Fruit fly (Drosophila melanogaster) whole organism, wandering third instar larva: Measurements from ENCODE around the gene CG4645.

ENCODE experiments used
- Abd-B ChIP-seq: fragments of >200 bp; optimal IDR thresholded peaks from 2 replicates; lab custom pipeline; 2017; ENCODE audit warnings: missing biosample characterization, missing genetic modification characterization
- CG9705 ChIP-seq: fragments of 200-800 bp; sonication (Bioruptor generic); optimal IDR thresholded peaks from 2 replicates; lab custom pipeline; 2018; ENCODE audit warnings: missing biosample characterization, mild to moderate bottlenecking, missing genetic modification characterization
- CrebA ChIP-seq: fragments of 200-800 bp; sonication (Bioruptor generic); optimal IDR thresholded peaks from 2 replicates; lab custom pipeline; 2016; ENCODE audit warnings: missing biosample characterization, mild to moderate bottlenecking, missing genetic modification characterization, borderline replicate concordance
- Dif ChIP-seq: fragments of 200-275, 200-300 bp; sonication (Bioruptor generic); optimal IDR thresholded peaks from 2 replicates; lab custom pipeline; 2018; ENCODE audit warnings: missing biosample characterization, missing genetic modification characterization; ENCODE audit not compliant: partially characterized antibody
- GATAd ChIP-seq: sonication (Bioruptor generic); optimal IDR thresholded peaks from 2 replicates; lab custom pipeline; 2016; ENCODE audit warnings: missing biosample characterization, missing genetic modification characterization
- HLH106 ChIP-seq: fragments of 200-800 bp; optimal IDR thresholded peaks from 3 replicates; lab custom pipeline; 2019; ENCODE audit warnings: missing biosample characterization, mild to moderate bottlenecking, missing genetic modification characterization, moderate library complexity
- Hr78 ChIP-seq: fragments of >200 bp; optimal IDR thresholded peaks from 2 replicates; lab custom pipeline; 2017; ENCODE audit warnings: missing biosample characterization, missing genetic modification characterization
- N ChIP-seq: fragments of >200 bp; optimal IDR thresholded peaks from 2 replicates; lab custom pipeline; 2018; ENCODE audit warnings: missing biosample characterization, missing external identifiers, missing genetic modification characterization
- OdsH ChIP-seq: fragments of 200-800 bp; sonication (Bioruptor generic); optimal IDR thresholded peaks from 2 replicates; lab custom pipeline; 2016; ENCODE audit warnings: missing biosample characterization, mild to moderate bottlenecking, missing genetic modification characterization
- Rel ChIP-seq, 2 experiments: fragments of 200-800 bp; sonication (Bioruptor generic) in 1 of 2; optimal IDR thresholded peaks; 2 replicates in 1 of 2; 3 replicates in 1 of 2; lab custom pipeline; 2016 to 2019; ENCODE audit warnings: mild to moderate bottlenecking in 2 of 2, missing biosample characterization in 2 of 2, missing genetic modification characterization in 2 of 2, moderate library complexity in 1 of 2
- br ChIP-seq: fragments of 200-800 bp; sonication (Bioruptor generic); optimal IDR thresholded peaks from 2 replicates; lab custom pipeline; 2016; ENCODE audit warnings: missing biosample characterization, missing genetic modification characterization
- dl ChIP-seq, 2 experiments: fragments of 175-275, 200-275 bp in 1 of 2; fragments of 200-275 bp in 1 of 2; sonication (Bioruptor generic); optimal IDR thresholded peaks; lab custom pipeline; 2018; ENCODE audit warnings: mild to moderate bottlenecking in 2 of 2, missing biosample characterization in 2 of 2, missing genetic modification characterization in 2 of 2, moderate library complexity in 2 of 2; ENCODE audit not compliant: partially characterized antibody in 2 of 2, insufficient read depth in 1 of 2
- dmrt93B ChIP-seq: fragments of 200-800 bp; sonication (Bioruptor generic); optimal IDR thresholded peaks from 2 replicates; lab custom pipeline; 2018; ENCODE audit warnings: missing biosample characterization, mild to moderate bottlenecking, missing genetic modification characterization
- foxo ChIP-seq, 2 experiments: fragments of 200-800 bp; sonication (Bioruptor generic); optimal IDR thresholded peaks; 2 replicates in 1 of 2; 3 replicates in 1 of 2; lab custom pipeline; 2016 to 2017; ENCODE audit warnings: missing biosample characterization in 2 of 2, missing genetic modification characterization in 2 of 2
- jim ChIP-seq: fragments of 175-275, 200-325 bp; sonication (Bioruptor generic); optimal IDR thresholded peaks from 2 replicates; lab custom pipeline; 2016; ENCODE audit warnings: missing biosample characterization, mild to moderate bottlenecking, missing genetic modification characterization
- rgr ChIP-seq: fragments of 200-800 bp; sonication (Bioruptor generic); optimal IDR thresholded peaks from 3 replicates; lab custom pipeline; 2016; ENCODE audit warnings: missing biosample characterization, mild to moderate bottlenecking, missing genetic modification characterization
- sage ChIP-seq: fragments of 200-800 bp; sonication (Bioruptor generic); optimal IDR thresholded peaks from 2 replicates; lab custom pipeline; 2016; ENCODE audit warnings: missing biosample characterization, mild to moderate bottlenecking, missing genetic modification characterization
- sv ChIP-seq: fragments of 200-800 bp; sonication (Bioruptor generic); optimal IDR thresholded peaks from 3 replicates; lab custom pipeline; 2016; ENCODE audit warnings: missing biosample characterization, missing genetic modification characterization
- tai ChIP-seq: sonication (Bioruptor generic); optimal IDR thresholded peaks from 2 replicates; lab custom pipeline; 2016; ENCODE audit warnings: missing biosample characterization, missing genetic modification characterization
- woc ChIP-seq: sonication (Bioruptor generic); optimal IDR thresholded peaks from 2 replicates; lab custom pipeline; 2016; ENCODE audit warnings: missing biosample characterization, mild to moderate bottlenecking, missing genetic modification characterization

The CG4645 gene

dm6 chrX:12957412-12957895 is 47.7 kb downstream of the CG4645 start, which contains the start of gene hec:
hec (minus strand) TSS chrX:12957462.
- no peak for TF ChIP-seq Dif (GFP tag; lab: Kevin White, UChicago)
- no peak for TF ChIP-seq Hr78
- no peak for TF ChIP-seq Abd-B (GFP tag; lab: Kevin White, UChicago)
- no peak for TF ChIP-seq HLH106 (tag; lab: Kevin White, UChicago)
- no peak for TF ChIP-seq N (GFP tag; lab: Kevin White, UChicago)
- TF ChIP-seq woc (GFP tag; lab: Kevin White, UChicago) = no peak

dm6 chrX:12958920-12959319 is 49.2 kb downstream of the CG4645 start, which contains the start of gene CG32642:
CG32642 (plus strand) TSS chrX:12959220.
- TF ChIP-seq tai (GFP tag; lab: Kevin White, UChicago) (no peak), rgr (GFP tag; lab: Kevin White, UChicago) (no peak), GATAd (GFP tag; lab: Kevin White, UChicago) (no peak), Rel (GFP tag; optimal IDR thresholded peaks at IDR 0.05; lab: Kevin White, UChicago) (no peak), Rel (tag; optimal IDR thresholded peaks at IDR 0.05; lab: Kevin White, UChicago) (no peak), foxo (GFP tag; optimal IDR thresholded peaks at IDR 0.05; lab: Kevin White, UChicago) (no peak), CG9705 (no peak), CrebA (GFP tag; lab: Kevin White, UChicago) (no peak), dmrt93B (GFP tag; lab: Kevin White, UChicago) (no peak), OdsH (no peak), sage (GFP tag; lab: Kevin White, UChicago) (no peak), woc (GFP tag; lab: Kevin White, UChicago) (no peak), Dif (GFP tag; lab: Kevin White, UChicago) (no peak), jim (GFP tag; lab: Kevin White, UChicago) (no peak), sv (GFP tag; lab: Kevin White, UChicago) (no peak), br (GFP tag; lab: Kevin White, UChicago) (no peak), dl (GFP tag; optimal IDR thresholded peaks at IDR 0.05; lab: Kevin White, UChicago; ENCODE audit: insufficient read depth in 1 of 2, partially characterized antibody in 2 of 2) (no peak)
